Worm (Caenorhabditis elegans) whole organism, mixed stage, embryonic: ENCODE measurements around the gene F15H10.9.

Experiments used
- unc-62 ChIP-seq: fragments of 150-350 bp; optimal IDR thresholded peaks from 2 replicates; lab custom pipeline; 2014; ENCODE audit warnings: missing biosample characterization, missing genetic modification reagents, missing genetic modification characterization
- ztf-11 ChIP-seq: fragments of 150-350 bp; optimal IDR thresholded peaks from 2 replicates; lab custom pipeline; 2014; ENCODE audit warnings: missing biosample characterization, missing genetic modification characterization

DNA sequence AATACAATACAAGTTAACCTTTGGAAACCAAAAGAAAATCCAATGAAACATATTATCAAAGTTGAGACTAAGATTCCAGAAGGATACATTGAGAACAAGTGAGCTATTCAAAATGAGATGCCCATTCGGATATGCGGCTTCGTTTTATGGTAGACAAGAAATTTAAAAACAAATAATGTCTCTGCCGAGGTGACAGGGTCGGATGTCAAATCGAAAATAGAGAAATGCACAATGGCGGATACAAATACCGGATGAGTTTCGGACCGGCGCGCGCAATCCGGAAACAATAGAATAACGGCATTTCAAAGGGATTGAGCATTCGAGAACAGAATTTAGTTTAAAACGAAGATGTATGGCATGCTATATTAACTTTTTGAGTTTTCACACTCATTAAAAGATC is 48.8 kb upstream of the F15H10.9 start, which contains the start of gene F22E12.3:
- TF ChIP-seq ztf-11 (tag; lab: Kevin White, UChicago): no peak
- TF ChIP-seq unc-62 (GFP tag; lab: Kevin White, UChicago): no peak
